Worm (Caenorhabditis elegans) whole organism, late embryonic: Measurements from ENCODE around the gene nhr-103.

ENCODE experiments used
- ama-1 ChIP-seq: fragments of 150-350 bp; optimal IDR thresholded peaks from 2 replicates; lab custom pipeline; 2014
- elt-2 ChIP-seq: sonication (generic microtip); optimal IDR thresholded peaks from 2 replicates; lab custom pipeline; 2016; ENCODE audit warnings: missing genetic modification reagents, missing genetic modification characterization, missing compliant biosample characterization

DNA sequence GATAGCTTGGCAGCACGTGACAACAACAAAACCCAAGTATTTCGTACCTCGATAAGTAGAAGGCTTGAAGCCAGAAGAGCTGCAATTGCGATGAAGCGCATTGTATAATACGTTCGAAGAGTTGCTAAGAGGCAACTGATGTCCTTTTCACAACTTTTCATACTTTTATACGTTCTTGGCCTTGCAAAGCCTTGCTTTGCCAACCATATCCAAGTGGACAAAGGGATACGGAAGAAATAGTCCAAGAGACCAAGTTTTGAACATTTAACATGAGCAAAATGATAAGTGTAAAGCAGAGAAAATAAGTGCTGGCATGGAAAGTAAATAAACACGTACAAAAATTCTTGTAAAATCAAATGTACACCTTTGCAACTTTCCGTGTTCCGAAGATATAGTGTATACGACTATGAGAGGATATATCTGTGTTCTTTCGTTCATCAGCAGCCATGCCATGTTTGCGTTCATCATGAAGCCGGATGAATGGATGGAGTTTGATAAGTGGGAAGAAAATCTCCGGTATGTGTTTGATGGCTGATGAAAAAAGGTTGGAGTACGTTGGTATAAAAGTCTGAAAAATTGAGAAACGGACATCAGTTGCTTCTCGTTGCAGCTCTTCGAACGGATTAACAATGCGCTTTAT is 49.1 kb downstream of the nhr-103 start, which contains the start of the genes Y5H2A.4 and abu-4:
- TF ChIP-seq ama-1 (lab: Kevin White, UChicago) (no peak), elt-2 (tag; lab: Kevin White, UChicago) (no peak)
